Fruit fly (Drosophila melanogaster) whole organism, embryonic: ENCODE measurements around the gene CG8516.

ENCODE experiments used
- B-H2 ChIP-seq: fragments of 200-800 bp; sonication (Bioruptor generic); optimal IDR thresholded peaks from 2 replicates; lab custom pipeline; 2018; ENCODE audit warnings: missing biosample characterization, mild to moderate bottlenecking, missing genetic modification characterization
- Bdp1 ChIP-seq: fragments of 200-800 bp; sonication (Bioruptor generic); optimal IDR thresholded peaks from 3 replicates; lab custom pipeline; 2016; ENCODE audit warnings: missing biosample characterization, missing genetic modification characterization
- CG10654 ChIP-seq: fragments of 200-800 bp; sonication (Bioruptor generic); optimal IDR thresholded peaks from 2 replicates; lab custom pipeline; 2016; ENCODE audit warnings: missing biosample characterization, missing genetic modification characterization
- CG11247 ChIP-seq: fragments of 200-800 bp; sonication (Bioruptor generic); IDR thresholded peaks from 2 replicates; pipeline ENCODE4 v1.3.6; 2022; ENCODE audit warnings: missing biosample characterization, missing genetic modification characterization
- CG11398 ChIP-seq: fragments of 200-800 bp; sonication (Bioruptor generic); optimal IDR thresholded peaks from 2 replicates; lab custom pipeline; 2016; ENCODE audit warnings: missing biosample characterization, missing genetic modification characterization
- CG13775 ChIP-seq: fragments of 200-800 bp; sonication (Bioruptor generic); optimal IDR thresholded peaks from 3 replicates; lab custom pipeline; 2017; ENCODE audit warnings: missing biosample characterization, mild to moderate bottlenecking, missing genetic modification characterization
- CG14667 ChIP-seq: fragments of 200-800 bp; sonication (Bioruptor generic); IDR thresholded peaks from 2 replicates; pipeline ENCODE4 v1.3.6; 2022; ENCODE audit warnings: missing biosample characterization, missing genetic modification characterization
- CG15514 ChIP-seq: fragments of 200-800 bp; sonication (Bioruptor generic); optimal IDR thresholded peaks from 3 replicates; lab custom pipeline; 2017; ENCODE audit warnings: missing biosample characterization, missing genetic modification characterization, mild to moderate bottlenecking, moderate library complexity, missing genetic modification reagents
- CG1603 ChIP-seq: fragments of 200-800 bp; sonication (Bioruptor generic); optimal IDR thresholded peaks from 2 replicates; lab custom pipeline; 2019; ENCODE audit warnings: missing biosample characterization, mild to moderate bottlenecking, missing genetic modification characterization, moderate library complexity
- CG16815 ChIP-seq: fragments of 200-800 bp; sonication (Bioruptor generic); optimal IDR thresholded peaks from 3 replicates; lab custom pipeline; 2017; ENCODE audit warnings: missing biosample characterization, mild to moderate bottlenecking, missing genetic modification characterization
- CG17612 ChIP-seq: fragments of 200-800 bp; sonication (Bioruptor generic); IDR thresholded peaks from 2 replicates; pipeline ENCODE4 v1.3.6; 2022; ENCODE audit warnings: missing biosample characterization, missing genetic modification characterization
- CG2875 ChIP-seq: fragments of 200-800 bp; sonication (Bioruptor generic); optimal IDR thresholded peaks from 2 replicates; lab custom pipeline; 2017; ENCODE audit warnings: missing biosample characterization, mild to moderate bottlenecking, missing genetic modification characterization, missing genetic modification reagents
- CG2889 ChIP-seq: fragments of 200-800 bp; sonication (Bioruptor generic); IDR thresholded peaks from 3 replicates; pipeline ENCODE4 v1.3.6; 2022; ENCODE audit warnings: missing biosample characterization, missing genetic modification characterization
- CG43689 ChIP-seq: fragments of 200-800 bp; sonication (Bioruptor generic); IDR thresholded peaks from 2 replicates; pipeline ENCODE4 v1.3.6; 2022; ENCODE audit warnings: missing biosample characterization, missing genetic modification characterization
- CG7963 ChIP-seq: fragments of 200-800 bp; sonication (Bioruptor generic); IDR thresholded peaks from 3 replicates; pipeline ENCODE4 v1.3.6; 2022; ENCODE audit warnings: missing biosample characterization, missing genetic modification characterization; ENCODE audit not compliant: partially characterized antibody
- CG8924 ChIP-seq: fragments of 200-800 bp; optimal IDR thresholded peaks from 3 replicates; lab custom pipeline; 2019; ENCODE audit warnings: missing biosample characterization, mild to moderate bottlenecking, missing genetic modification characterization, moderate library complexity
- CkIIα-i1 ChIP-seq: fragments of 200-800 bp; sonication (Bioruptor generic); IDR thresholded peaks from 2 replicates; pipeline ENCODE4 v1.3.6; 2022; ENCODE audit warnings: missing biosample characterization, missing genetic modification characterization
- D19B ChIP-seq: fragments of 200-800 bp; sonication (Bioruptor generic); optimal IDR thresholded peaks from 2 replicates; lab custom pipeline; 2017; ENCODE audit warnings: missing biosample characterization, mild to moderate bottlenecking, missing genetic modification characterization
- Dbx ChIP-seq: fragments of 200-800 bp; sonication (Bioruptor generic); IDR thresholded peaks from 3 replicates; pipeline ENCODE4 v1.3.6; 2022; ENCODE audit warnings: missing biosample characterization, missing genetic modification characterization
- E2f1 ChIP-seq: fragments of 200-800 bp; sonication (Bioruptor generic); IDR thresholded peaks from 2 replicates; pipeline ENCODE4 v1.3.6; 2022; ENCODE audit warnings: missing biosample characterization, missing genetic modification characterization
- HLH54F ChIP-seq: fragments of 200-800 bp; sonication (Bioruptor generic); optimal IDR thresholded peaks from 3 replicates; lab custom pipeline; 2016; ENCODE audit warnings: missing biosample characterization, missing genetic modification characterization
- HmgZ ChIP-seq: fragments of 200-800 bp; sonication (Bioruptor generic); optimal IDR thresholded peaks from 2 replicates; lab custom pipeline; 2018; ENCODE audit warnings: missing biosample characterization, mild to moderate bottlenecking, missing genetic modification characterization
- Hmr ChIP-seq: fragments of 200-800 bp; sonication (Bioruptor generic); optimal IDR thresholded peaks from 3 replicates; lab custom pipeline; 2017; ENCODE audit warnings: mild to moderate bottlenecking, missing biosample characterization, missing genetic modification reagents, missing genetic modification characterization
- Hr3 ChIP-seq: fragments of 200-800 bp; sonication (Bioruptor generic); optimal IDR thresholded peaks from 3 replicates; lab custom pipeline; 2016; ENCODE audit warnings: missing biosample characterization, missing genetic modification characterization
- Lim3 ChIP-seq: fragments of 200-800 bp; sonication (Bioruptor generic); IDR thresholded peaks from 2 replicates; pipeline ENCODE4 v1.3.6; 2022; ENCODE audit warnings: missing biosample characterization, missing genetic modification characterization
- MESR4 ChIP-seq: fragments of 200-800 bp; sonication (Bioruptor generic); optimal IDR thresholded peaks from 2 replicates; lab custom pipeline; 2018; ENCODE audit warnings: missing biosample characterization, mild to moderate bottlenecking, missing genetic modification characterization, moderate library complexity
- MTF-1 ChIP-seq: fragments of 200-800 bp; sonication (Bioruptor generic); optimal IDR thresholded peaks from 2 replicates; lab custom pipeline; 2018; ENCODE audit warnings: missing biosample characterization, mild to moderate bottlenecking, missing genetic modification characterization, borderline replicate concordance
- Myb ChIP-seq: fragments of 200-800 bp; sonication (Bioruptor generic); optimal IDR thresholded peaks from 2 replicates; lab custom pipeline; 2016; ENCODE audit warnings: missing biosample characterization, missing genetic modification characterization
- Opbp ChIP-seq: fragments of 200-800 bp; sonication (Bioruptor generic); IDR thresholded peaks from 3 replicates; pipeline ENCODE4 v1.3.6; 2022; ENCODE audit warnings: missing biosample characterization, missing genetic modification characterization; ENCODE audit not compliant: partially characterized antibody
- PHDP ChIP-seq: fragments of 200-800 bp; sonication (Bioruptor generic); optimal IDR thresholded peaks from 3 replicates; lab custom pipeline; 2018; ENCODE audit warnings: missing biosample characterization, mild to moderate bottlenecking, missing genetic modification characterization, moderate library complexity
- Scr ChIP-seq: fragments of 200-800 bp; sonication (Bioruptor generic); IDR thresholded peaks from 2 replicates; pipeline ENCODE4 v1.3.6; 2022; ENCODE audit warnings: missing biosample characterization, missing genetic modification characterization; ENCODE audit not compliant: partially characterized antibody
- Sry-β ChIP-seq: fragments of 200-800 bp; sonication (Bioruptor generic); optimal IDR thresholded peaks from 2 replicates; lab custom pipeline; 2018; ENCODE audit warnings: missing biosample characterization, mild to moderate bottlenecking, missing genetic modification characterization, moderate library complexity
- Ssrp ChIP-seq: fragments of 200-800 bp; sonication (Bioruptor generic); optimal IDR thresholded peaks from 2 replicates; lab custom pipeline; 2018; ENCODE audit warnings: missing biosample characterization, mild to moderate bottlenecking, missing genetic modification characterization, moderate library complexity
- TFAM ChIP-seq: fragments of 200-800 bp; sonication (Bioruptor generic); optimal IDR thresholded peaks from 2 replicates; lab custom pipeline; 2017; ENCODE audit warnings: missing biosample characterization, missing genetic modification characterization, inconsistent platforms
- Vsx1 ChIP-seq: fragments of 200-800 bp; sonication (Bioruptor generic); optimal IDR thresholded peaks from 2 replicates; lab custom pipeline; 2017; ENCODE audit warnings: missing biosample characterization, mild to moderate bottlenecking, missing genetic modification characterization, missing genetic modification reagents
- cad ChIP-seq: fragments of >200 bp; optimal IDR thresholded peaks from 2 replicates; lab custom pipeline; 2017; ENCODE audit warnings: missing biosample characterization, missing genetic modification characterization
- corto ChIP-seq: fragments of 200-800 bp; sonication (Bioruptor generic); optimal IDR thresholded peaks from 2 replicates; lab custom pipeline; 2016; ENCODE audit warnings: missing biosample characterization, mild to moderate bottlenecking, missing genetic modification characterization, moderate library complexity
- crc ChIP-seq: fragments of 200-800 bp; sonication (Bioruptor generic); optimal IDR thresholded peaks from 2 replicates; lab custom pipeline; 2016; ENCODE audit warnings: missing biosample characterization, missing genetic modification characterization
- gce ChIP-seq: fragments of 200-800 bp; sonication (Bioruptor generic); IDR thresholded peaks from 3 replicates; pipeline ENCODE4 v1.3.6; 2022; ENCODE audit warnings: missing biosample characterization, missing genetic modification characterization
- jumu ChIP-seq: fragments of 200-800 bp; sonication (Bioruptor generic); optimal IDR thresholded peaks from 3 replicates; lab custom pipeline; 2016; ENCODE audit warnings: missing biosample characterization, missing genetic modification characterization
- lab ChIP-seq: fragments of 200-800 bp; sonication (Bioruptor generic); optimal IDR thresholded peaks from 3 replicates; lab custom pipeline; 2017; ENCODE audit warnings: missing biosample characterization, missing genetic modification characterization, mild to moderate bottlenecking, moderate library complexity, missing genetic modification reagents
- mirr ChIP-seq: fragments of 200-800 bp; sonication (Bioruptor generic); optimal IDR thresholded peaks from 3 replicates; lab custom pipeline; 2018; ENCODE audit warnings: missing biosample characterization, mild to moderate bottlenecking, missing genetic modification characterization
- org-1 ChIP-seq: fragments of 200-800 bp; sonication (Bioruptor generic); optimal IDR thresholded peaks from 2 replicates; lab custom pipeline; 2017; ENCODE audit warnings: missing biosample characterization, missing genetic modification characterization
- otp ChIP-seq: fragments of 200-800 bp; sonication (Bioruptor generic); IDR thresholded peaks from 3 replicates; pipeline ENCODE4, ENCODE4 v1.3.6; 2022; ENCODE audit warnings: missing biosample characterization, missing genetic modification characterization
- pzg ChIP-seq: fragments of 200-800 bp; sonication (Bioruptor generic); optimal IDR thresholded peaks from 3 replicates; lab custom pipeline; 2018; ENCODE audit warnings: missing biosample characterization, mild to moderate bottlenecking, missing genetic modification characterization, moderate library complexity
- sens-2 ChIP-seq: fragments of 200-800 bp; sonication (Bioruptor generic); IDR thresholded peaks from 2 replicates; pipeline ENCODE4 v1.3.6; 2022; ENCODE audit warnings: missing biosample characterization, missing genetic modification characterization
- tin ChIP-seq: fragments of 200-800 bp; sonication (Bioruptor generic); optimal IDR thresholded peaks from 3 replicates; lab custom pipeline; 2016; ENCODE audit warnings: missing biosample characterization, missing genetic modification characterization
- vfl ChIP-seq: fragments of 200-800 bp; sonication (Bioruptor generic); optimal IDR thresholded peaks from 2 replicates; lab custom pipeline; 2016; ENCODE audit warnings: missing biosample characterization, missing genetic modification characterization
- zfh1 ChIP-seq: fragments of 200-800 bp; sonication (Bioruptor generic); IDR thresholded peaks from 3 replicates; pipeline ENCODE4 v1.3.6; 2022; ENCODE audit warnings: missing biosample characterization, missing genetic modification characterization

The CG8516 gene

DNA sequence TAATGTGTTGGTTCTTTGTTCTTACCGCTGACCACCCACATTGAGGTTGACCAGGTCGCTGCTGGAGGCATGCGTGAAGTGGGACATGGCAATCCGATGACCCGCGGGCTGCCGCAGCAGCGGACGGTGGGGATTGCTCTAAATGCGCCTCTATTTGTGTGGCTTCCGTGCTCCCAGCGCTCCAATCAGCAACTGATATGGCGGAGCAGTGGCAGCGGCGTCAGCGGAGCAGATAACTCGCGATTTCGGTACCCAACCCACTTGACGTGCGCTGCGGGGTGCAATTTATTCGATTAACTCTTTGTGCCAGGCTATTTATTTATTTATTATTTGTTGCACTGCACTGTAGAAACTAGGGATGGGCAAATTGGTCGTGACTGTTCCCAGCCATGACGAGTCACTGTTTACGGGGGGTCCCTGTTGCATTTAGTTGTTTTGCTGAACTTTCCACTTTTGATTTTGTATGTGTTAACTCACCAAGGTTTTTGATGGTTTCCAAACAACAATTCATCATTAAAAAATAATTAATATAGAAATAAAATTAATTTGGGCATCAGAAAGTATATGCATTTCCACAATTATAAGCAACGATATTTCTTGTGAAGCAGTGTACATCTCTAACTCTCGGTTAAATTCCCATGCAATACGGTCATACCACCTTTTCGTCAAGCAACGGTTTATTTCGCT is 7.7 kb downstream of the CG8516 start, which contains the start of the genes CG9467 and CG8526 (continued):
- TF ChIP-seq tin (GFP tag; lab: Kevin White, UChicago) (peak; percentile 76), CG2889 (GFP tag; lab: Robert Waterston, UW) (peak; percentile 69; the same call in 2 of the 3 replicates), E2f1 (peak; percentile 38; the same call in 1 of the 2 replicates), CG11247 (GFP tag; lab: Robert Waterston, UW) (0 out of 2 replicates have a peak, but pooled peaks have one; percentile 29), Lim3 (GFP tag; lab: Robert Waterston, UW) (no peak), Opbp (GFP tag; lab: Robert Waterston, UW) (peak; percentile 35; the same call in 1 of the 3 replicates), mirr (no peak), org-1 (GFP tag; lab: Kevin White, UChicago) (no peak), gce (no peak), Vsx1 (GFP tag; lab: Kevin White, UChicago) (no peak), jumu (GFP tag; lab: Kevin White, UChicago) (no peak), CG2875 (no peak), PHDP (tag; lab: Kevin White, UChicago) (peak; percentile 50), CG14667 (GFP tag; lab: Robert Waterston, UW) (peak; percentile 48), CG15514 (GFP tag; lab: Kevin White, UChicago) (peak; percentile 61), CG1603 (tag; lab: Kevin White, UChicago) (no peak), TFAM (GFP tag; lab: Kevin White, UChicago) (no peak), Dbx (GFP tag; lab: Robert Waterston, UW) (peak; percentile 70; the same call in 2 of the 3 replicates), CG43689 (GFP tag; lab: Robert Waterston, UW) (no peak), Myb (peak; percentile 84), Hr3 (GFP tag; lab: Kevin White, UChicago) (peak; percentile 74), sens-2 (GFP tag; lab: Robert Waterston, UW) (0 out of 2 replicates have a peak, but pooled peaks have one; percentile 9), cad (GFP tag; lab: Kevin White, UChicago) (no peak), Ssrp (tag; lab: Kevin White, UChicago) (peak; percentile 69), crc (no peak), MTF-1 (GFP tag; lab: Kevin White, UChicago) (no peak), CG7963 (peak; percentile 49; the same call in 2 of the 3 replicates), HLH54F (peak; percentile 30), vfl (GFP tag; lab: Kevin White, UChicago) (peak; percentile 40), CG11398 (no peak), Sry-β (GFP tag; lab: Kevin White, UChicago) (peak; percentile 44), D19B (GFP tag; lab: Kevin White, UChicago) (peak; percentile 50), CG8924 (peak; percentile 77), HmgZ (peak; percentile 51), pzg (GFP tag; lab: Kevin White, UChicago) (peak; percentile 58), corto (GFP tag; lab: Kevin White, UChicago) (no peak), Bdp1 (GFP tag; lab: Kevin White, UChicago) (peak; percentile 15), MESR4 (peak; percentile 86), otp (GFP tag; lab: Robert Waterston, UW) (0 out of 3 replicates have a peak, but pooled peaks have one; percentile 26), B-H2 (GFP tag; lab: Kevin White, UChicago) (no peak), CG17612 (GFP tag; lab: Robert Waterston, UW) (no peak), lab (no peak), Hmr (GFP tag; lab: Kevin White, UChicago) (peak; percentile 74), CG13775 (GFP tag; lab: Kevin White, UChicago) (peak; percentile 76), zfh1 (GFP tag; lab: Robert Waterston, UW) (peak; percentile 55; the same call in 2 of the 3 replicates), Scr (GFP tag; lab: Robert Waterston, UW) (peak; percentile 90), CkIIα-i1 (GFP tag; lab: Robert Waterston, UW) (no peak), CG10654 (peak; percentile 50), CG16815 (peak; percentile 60)
